Fruit fly (Drosophila melanogaster) whole organism, prepupa: Measurements from ENCODE around the gene Polr2H.

Experiments
- CG10669 ChIP-seq: fragments of 200-800 bp; sonication (Bioruptor generic); optimal IDR thresholded peaks from 3 replicates; lab custom pipeline; 2018; ENCODE audit warnings: missing biosample characterization, mild to moderate bottlenecking, missing genetic modification characterization, moderate library complexity
- CG11294 ChIP-seq: fragments of 200-800 bp; sonication (Bioruptor generic); IDR thresholded peaks from 2 replicates; pipeline ENCODE4 v1.3.6; 2022; ENCODE audit warnings: missing biosample characterization, missing genetic modification characterization
- CG11762 ChIP-seq: fragments of 200-800 bp; sonication (Bioruptor generic); optimal IDR thresholded peaks from 3 replicates; lab custom pipeline; 2016; ENCODE audit warnings: missing biosample characterization, missing genetic modification characterization; ENCODE audit not compliant: insufficient read depth
- CG11902 ChIP-seq: fragments of 200-800 bp; sonication (Bioruptor generic); optimal IDR thresholded peaks from 3 replicates; lab custom pipeline; 2016; ENCODE audit warnings: missing biosample characterization, missing genetic modification characterization
- CG1621 ChIP-seq: fragments of 200-800 bp; sonication (Bioruptor generic); optimal IDR thresholded peaks from 3 replicates; lab custom pipeline; 2018; ENCODE audit warnings: missing biosample characterization, mild to moderate bottlenecking, missing genetic modification characterization
- CG16779 ChIP-seq: fragments of 200-800 bp; sonication (Bioruptor generic); optimal IDR thresholded peaks from 3 replicates; lab custom pipeline; 2017; ENCODE audit warnings: missing biosample characterization, mild to moderate bottlenecking, missing genetic modification characterization
- CG3032 ChIP-seq: fragments of 200-800 bp; optimal IDR thresholded peaks from 2 replicates; lab custom pipeline; 2019; ENCODE audit warnings: missing biosample characterization, mild to moderate bottlenecking, missing genetic modification characterization, moderate library complexity
- CG31627 ChIP-seq: fragments of 200-800 bp; sonication (Bioruptor generic); optimal IDR thresholded peaks from 3 replicates; lab custom pipeline; 2016; ENCODE audit warnings: missing biosample characterization, missing genetic modification characterization
- CG32006 ChIP-seq: fragments of 200-800 bp; sonication (Bioruptor generic); optimal IDR thresholded peaks from 3 replicates; lab custom pipeline; 2017; ENCODE audit warnings: missing biosample characterization, mild to moderate bottlenecking, missing genetic modification characterization
- CG34406 ChIP-seq: fragments of 200-800 bp; sonication (Bioruptor generic); optimal IDR thresholded peaks from 3 replicates; lab custom pipeline; 2016; ENCODE audit warnings: missing biosample characterization, missing genetic modification characterization
- CG4318 ChIP-seq: fragments of 200-800 bp; sonication (Bioruptor generic); optimal IDR thresholded peaks from 3 replicates; lab custom pipeline; 2017; ENCODE audit warnings: missing biosample characterization, mild to moderate bottlenecking, missing genetic modification characterization
- CG6276 ChIP-seq: fragments of 200-800 bp; sonication (Bioruptor generic); optimal IDR thresholded peaks from 2 replicates; lab custom pipeline; 2017; ENCODE audit warnings: missing biosample characterization, mild to moderate bottlenecking, missing genetic modification characterization
- CG6792 ChIP-seq: fragments of 200-800 bp; sonication (Bioruptor generic); optimal IDR thresholded peaks from 3 replicates; lab custom pipeline; 2016; ENCODE audit warnings: missing biosample characterization, missing genetic modification characterization
- CG6808 ChIP-seq: fragments of 200-800 bp; sonication (Bioruptor generic); optimal IDR thresholded peaks from 3 replicates; lab custom pipeline; 2017; ENCODE audit warnings: missing biosample characterization, missing genetic modification characterization, mild to moderate bottlenecking, moderate library complexity, missing genetic modification reagents
- CG7368 ChIP-seq: fragments of 200-800 bp; sonication (Bioruptor generic); optimal IDR thresholded peaks from 3 replicates; lab custom pipeline; 2016; ENCODE audit warnings: missing biosample characterization, missing genetic modification characterization
- CG8319 ChIP-seq: fragments of 200-800 bp; sonication (Bioruptor generic); optimal IDR thresholded peaks from 3 replicates; lab custom pipeline; 2016; ENCODE audit warnings: missing biosample characterization, missing genetic modification characterization
- CG8632 ChIP-seq: fragments of 200-800 bp; sonication (Bioruptor generic); optimal IDR thresholded peaks from 3 replicates; lab custom pipeline; 2016; ENCODE audit warnings: missing biosample characterization, missing genetic modification characterization
- CG9139 ChIP-seq: fragments of 200-800 bp; sonication (Bioruptor generic); optimal IDR thresholded peaks from 3 replicates; lab custom pipeline; 2017; ENCODE audit warnings: missing biosample characterization, mild to moderate bottlenecking, missing genetic modification characterization
- Eip78C ChIP-seq: fragments of 200-800 bp; sonication (Bioruptor generic); peaks from one replicate; lab custom pipeline; 2016; ENCODE audit warnings: missing biosample characterization, missing genetic modification characterization
- Eip93F ChIP-seq: fragments of 200-800 bp; sonication (Bioruptor generic); optimal IDR thresholded peaks from 2 replicates; lab custom pipeline; 2016; ENCODE audit warnings: missing biosample characterization, mild to moderate bottlenecking, missing genetic modification characterization
- Ets21C ChIP-seq: fragments of 200-800 bp; sonication (Bioruptor generic); optimal IDR thresholded peaks from 3 replicates; lab custom pipeline; 2016; ENCODE audit warnings: missing biosample characterization, missing genetic modification characterization
- Ets96B ChIP-seq: fragments of 200-800 bp; optimal IDR thresholded peaks from 2 replicates; lab custom pipeline; 2019; ENCODE audit warnings: missing biosample characterization, mild to moderate bottlenecking, missing genetic modification characterization, moderate library complexity
- Gug ChIP-seq: fragments of 200-800 bp; sonication (Bioruptor generic); IDR thresholded peaks from 2 replicates; pipeline ENCODE4 v1.3.6; 2022; ENCODE audit warnings: missing biosample characterization, missing genetic modification characterization
- Hr38 ChIP-seq: sonication (Bioruptor generic); optimal IDR thresholded peaks from 2 replicates; lab custom pipeline; 2016; ENCODE audit warnings: missing biosample characterization, missing genetic modification characterization
- Hr39 ChIP-seq: fragments of 200-800 bp; sonication (Bioruptor generic); optimal IDR thresholded peaks from 2 replicates; lab custom pipeline; 2016; ENCODE audit warnings: missing biosample characterization, missing genetic modification characterization
- Hr4 ChIP-seq: fragments of 200-800 bp; sonication (Bioruptor generic); optimal IDR thresholded peaks from 3 replicates; lab custom pipeline; 2016; ENCODE audit warnings: missing biosample characterization, missing genetic modification characterization
- Lpt ChIP-seq: fragments of 200-800 bp; sonication (Bioruptor generic); optimal IDR thresholded peaks from 3 replicates; lab custom pipeline; 2016; ENCODE audit warnings: missing biosample characterization, missing genetic modification characterization
- OdsH ChIP-seq: fragments of 200-800 bp; sonication (Bioruptor generic); optimal IDR thresholded peaks from 3 replicates; lab custom pipeline; 2016; ENCODE audit warnings: missing biosample characterization, missing genetic modification characterization
- Smox ChIP-seq: fragments of 200-800 bp; sonication (Bioruptor generic); optimal IDR thresholded peaks from 3 replicates; lab custom pipeline; 2016; ENCODE audit warnings: missing biosample characterization, missing genetic modification characterization
- Sox102F ChIP-seq: fragments of 200-800 bp; sonication (Bioruptor generic); optimal IDR thresholded peaks from 2 replicates; lab custom pipeline; 2016; ENCODE audit warnings: missing biosample characterization, mild to moderate bottlenecking, missing genetic modification characterization
- Sox14 ChIP-seq: fragments of 200-800 bp; sonication (Bioruptor generic); optimal IDR thresholded peaks from 3 replicates; lab custom pipeline; 2016; ENCODE audit warnings: missing biosample characterization, missing genetic modification characterization
- Sox15 ChIP-seq: fragments of 200-800 bp; sonication (Bioruptor generic); optimal IDR thresholded peaks from 3 replicates; lab custom pipeline; 2016; ENCODE audit warnings: missing biosample characterization, missing genetic modification characterization
- acj6 ChIP-seq: fragments of 200-800 bp; sonication (Bioruptor generic); optimal IDR thresholded peaks from 3 replicates; lab custom pipeline; 2016; ENCODE audit warnings: missing biosample characterization, missing genetic modification characterization
- cyc ChIP-seq: fragments of 200-800 bp; sonication (Bioruptor generic); optimal IDR thresholded peaks from 3 replicates; lab custom pipeline; 2016; ENCODE audit warnings: missing biosample characterization, missing genetic modification characterization
- dac ChIP-seq: fragments of 200-800 bp; sonication (Bioruptor generic); optimal IDR thresholded peaks from 2 replicates; lab custom pipeline; 2017; ENCODE audit warnings: missing biosample characterization, mild to moderate bottlenecking, missing genetic modification characterization
- eg ChIP-seq: fragments of 200-800 bp; sonication (Bioruptor generic); IDR thresholded peaks from 3 replicates; pipeline ENCODE4 v1.3.6; 2022; ENCODE audit warnings: missing biosample characterization, missing genetic modification characterization
- esn ChIP-seq: fragments of 200-800 bp; sonication (Bioruptor generic); optimal IDR thresholded peaks from 2 replicates; lab custom pipeline; 2016; ENCODE audit warnings: missing biosample characterization, mild to moderate bottlenecking, missing genetic modification characterization, moderate library complexity
- fd59A ChIP-seq: fragments of 200-800 bp; sonication (Bioruptor generic); optimal IDR thresholded peaks from 2 replicates; lab custom pipeline; 2017; ENCODE audit warnings: missing biosample characterization, mild to moderate bottlenecking, missing genetic modification characterization, missing genetic modification reagents
- fd85E ChIP-seq: fragments of 200-800 bp; sonication (Bioruptor generic); optimal IDR thresholded peaks from 3 replicates; lab custom pipeline; 2016; ENCODE audit warnings: missing biosample characterization, missing genetic modification characterization
- fkh ChIP-seq: fragments of 200-800 bp; sonication (Bioruptor generic); optimal IDR thresholded peaks from 3 replicates; lab custom pipeline; 2017; ENCODE audit warnings: missing biosample characterization, mild to moderate bottlenecking, missing genetic modification characterization, moderate library complexity
- lz ChIP-seq: fragments of 200-800 bp; sonication (Bioruptor generic); optimal IDR thresholded peaks from 3 replicates; lab custom pipeline; 2016; ENCODE audit warnings: missing biosample characterization, missing genetic modification characterization
- net ChIP-seq: fragments of 200-800 bp; sonication (Bioruptor generic); optimal IDR thresholded peaks from 3 replicates; lab custom pipeline; 2016; ENCODE audit warnings: missing biosample characterization, missing genetic modification characterization
- pdm3 ChIP-seq: fragments of 200-800 bp; sonication (Bioruptor generic); optimal IDR thresholded peaks from 3 replicates; lab custom pipeline; 2016; ENCODE audit warnings: missing biosample characterization, missing genetic modification characterization
- ss ChIP-seq, 2 experiments: fragments of 200-800 bp; sonication (Bioruptor generic); optimal IDR thresholded peaks; 2 replicates in 1 of 2; 3 replicates in 1 of 2; lab custom pipeline; 2017 to 2018; ENCODE audit warnings: mild to moderate bottlenecking in 2 of 2, missing biosample characterization in 2 of 2, missing genetic modification characterization in 2 of 2, moderate library complexity in 1 of 2
- svp ChIP-seq: fragments of 200-800 bp; sonication (Bioruptor generic); peaks from one replicate; lab custom pipeline; 2016; ENCODE audit warnings: missing biosample characterization, missing genetic modification characterization
- topi ChIP-seq: fragments of 200-800 bp; sonication (Bioruptor generic); optimal IDR thresholded peaks from 3 replicates; lab custom pipeline; 2016; ENCODE audit warnings: missing biosample characterization, missing genetic modification characterization
- vri ChIP-seq: fragments of 200-800 bp; sonication (Bioruptor generic); optimal IDR thresholded peaks from 3 replicates; lab custom pipeline; 2016; ENCODE audit warnings: missing biosample characterization, mild to moderate bottlenecking, missing genetic modification characterization

Gene Polr2H

DNA sequence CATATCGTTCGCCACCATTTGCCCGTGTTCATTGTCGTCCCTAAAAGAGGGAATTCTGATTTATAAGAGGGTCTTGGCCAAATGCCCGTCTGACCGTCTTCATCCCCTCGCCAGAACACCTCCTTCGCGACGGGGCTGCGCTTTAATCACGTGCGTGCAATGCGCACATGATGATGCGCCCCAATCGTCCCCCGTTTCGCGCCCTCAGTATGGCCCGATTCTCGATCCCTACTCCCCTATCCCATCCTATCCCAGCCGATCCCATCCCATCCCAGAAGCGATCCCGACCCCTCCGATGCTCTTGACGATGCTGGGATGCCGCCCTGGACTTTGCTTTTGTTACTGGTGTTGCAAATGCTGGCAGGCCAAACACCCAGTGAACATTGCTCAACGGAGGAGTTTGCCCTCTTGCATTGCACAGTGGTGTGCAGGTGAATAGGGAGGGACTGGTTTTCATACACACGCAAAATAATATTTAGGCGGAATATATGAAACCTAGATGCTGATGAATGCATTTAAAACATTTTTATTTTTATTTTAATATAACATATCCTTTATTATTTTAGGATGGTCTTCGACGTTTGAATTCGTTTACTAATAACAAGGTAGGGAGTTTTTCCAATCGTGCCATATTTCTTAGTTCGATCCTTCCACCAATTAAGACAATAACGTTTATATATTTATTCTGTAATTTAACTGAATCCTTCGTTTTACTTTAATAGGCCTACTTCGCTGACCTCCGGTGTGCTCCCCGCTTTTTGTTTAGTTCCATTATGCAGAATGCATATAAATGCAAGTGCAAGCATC, 18.7 kb upstream of the Polr2H start (continued):
- TF ChIP-seq Sox102F (peak; percentile 77), Ets21C (GFP tag; lab: Kevin White, UChicago) (peak; percentile 54), CG1621 (tag; lab: Kevin White, UChicago) (no peak), topi (GFP tag; lab: Kevin White, UChicago) (peak; percentile 81), CG11294 (GFP tag; lab: Robert Waterston, UW) (peak; percentile 33; the same call in 1 of the 2 replicates), CG11762 (GFP tag; lab: Kevin White, UChicago) (peak; percentile 72), CG31627 (GFP tag; lab: Kevin White, UChicago) (peak; percentile 72), CG11902 (peak; percentile 63), CG8319 (GFP tag; lab: Kevin White, UChicago) (peak; percentile 59), Sox14 (GFP tag; lab: Kevin White, UChicago) (peak; percentile 73), CG34406 (GFP tag; lab: Kevin White, UChicago) (peak; percentile 85), fd85E (GFP tag; lab: Kevin White, UChicago) (peak; percentile 33), CG6276 (GFP tag; lab: Kevin White, UChicago) (peak; percentile 68), CG4318 (GFP tag; lab: Kevin White, UChicago) (peak; percentile 60), Eip93F (peak; percentile 67), svp (GFP tag; lab: Kevin White, UChicago) (peak; percentile 90), acj6 (peak; percentile 88), CG8632 (GFP tag; lab: Kevin White, UChicago) (peak; percentile 83), fkh (GFP tag; lab: Kevin White, UChicago) (no peak), fd59A (GFP tag; lab: Kevin White, UChicago) (peak; percentile 89)
- TF ChIP-seq, all 60 proteins: peak for 56

DNA sequence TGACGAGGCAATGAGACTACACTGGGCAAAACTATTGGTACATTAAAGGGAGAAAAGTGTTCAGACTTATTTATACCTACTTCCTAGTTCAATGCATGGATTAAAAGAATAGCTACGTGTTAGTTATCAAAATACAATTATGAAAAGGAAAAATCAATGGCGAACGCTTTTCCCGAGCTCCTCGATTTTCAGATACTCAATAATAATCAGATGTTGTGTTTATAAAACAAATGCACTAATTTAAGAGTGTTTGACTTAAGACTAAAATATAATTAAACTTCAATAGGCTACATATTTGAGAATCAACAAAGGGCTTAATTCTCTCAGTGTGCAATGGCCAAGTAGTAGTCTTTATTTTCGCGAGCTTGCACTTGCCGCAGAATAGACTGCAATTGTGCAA, 12.8 kb upstream of the Polr2H start:
- peak; percentile 16 for TF ChIP-seq net (GFP tag; lab: Kevin White, UChicago)
- peak; percentile 83 for TF ChIP-seq CG32006
- no peak for TF ChIP-seq CG34406 (GFP tag; lab: Kevin White, UChicago)
- TF ChIP-seq CG9139 (GFP tag; lab: Kevin White, UChicago), result no peak
- TF ChIP-seq Sox14 (GFP tag; lab: Kevin White, UChicago), result peak; percentile 30
- peak; percentile 70 for TF ChIP-seq Hr4 (GFP tag; lab: Kevin White, UChicago)
- TF ChIP-seq CG11294 (GFP tag; lab: Robert Waterston, UW), result no peak
- TF ChIP-seq esn (GFP tag; lab: Kevin White, UChicago), result peak; percentile 36
- peak; percentile 35 for TF ChIP-seq fd59A (GFP tag; lab: Kevin White, UChicago)
- peak; percentile 13 for TF ChIP-seq CG16779 (tag; lab: Kevin White, UChicago)
- no peak for TF ChIP-seq lz (GFP tag; lab: Kevin White, UChicago)
- peak; percentile 10 for TF ChIP-seq Sox102F
- no peak for TF ChIP-seq Sox15 (GFP tag; lab: Kevin White, UChicago)
- peak; percentile 25 for TF ChIP-seq Hr39 (GFP tag; lab: Kevin White, UChicago)
- TF ChIP-seq dac (GFP tag; lab: Kevin White, UChicago), result peak; percentile 55
- no peak for TF ChIP-seq CG8632 (GFP tag; lab: Kevin White, UChicago)
- peak; percentile 85 for TF ChIP-seq Eip78C (GFP tag; lab: Kevin White, UChicago)
- peak; percentile 54 for TF ChIP-seq OdsH (GFP tag; lab: Kevin White, UChicago)
- peak; percentile 25 for TF ChIP-seq Smox (GFP tag; lab: Kevin White, UChicago)
- TF ChIP-seq pdm3, result peak; percentile 49
- TF ChIP-seq vri (GFP tag; lab: Kevin White, UChicago), result no peak
- no peak for TF ChIP-seq CG8319 (GFP tag; lab: Kevin White, UChicago)
- peak; percentile 50 for TF ChIP-seq Lpt
- no peak for TF ChIP-seq cyc
- peak; percentile 11 for TF ChIP-seq CG6276 (GFP tag; lab: Kevin White, UChicago)
- 0 out of 3 replicates have a peak, but pooled peaks have one; percentile 30 for TF ChIP-seq eg (GFP tag; lab: Robert Waterston, UW)
- TF ChIP-seq Ets96B (tag; lab: Kevin White, UChicago), result peak; percentile 46
- peak; percentile 3 for TF ChIP-seq CG6792 (GFP tag; lab: Kevin White, UChicago)
- no peak for TF ChIP-seq ss (GFP tag; optimal IDR thresholded peaks at IDR 0.05; lab: Kevin White, UChicago)
- TF ChIP-seq Hr38, result no peak
- TF ChIP-seq CG11762 (GFP tag; lab: Kevin White, UChicago), result no peak
- peak; percentile 34 for TF ChIP-seq CG6808 (GFP tag; lab: Kevin White, UChicago)
- peak; percentile 9 for TF ChIP-seq CG10669 (GFP tag; lab: Kevin White, UChicago)
- peak; percentile 41 for TF ChIP-seq CG3032 (tag; lab: Kevin White, UChicago)
- TF ChIP-seq CG7368, result no peak
- TF ChIP-seq Gug, result peak; percentile 13; the same call in 1 of the 2 replicates
- TF ChIP-seq CG1621 (tag; lab: Kevin White, UChicago), result peak; percentile 3
